Fruit fly (Drosophila melanogaster) whole organism, embryonic: ENCODE results near the gene bor.

ENCODE experiments used
- Ada2b ChIP-seq: fragments of 200-800 bp; sonication (Bioruptor generic); IDR thresholded peaks from 2 replicates; pipeline ENCODE4 v1.3.6; 2022; ENCODE audit warnings: missing biosample characterization, missing genetic modification characterization
- B-H1 ChIP-seq: fragments of 200-800 bp; sonication (Bioruptor generic); IDR thresholded peaks from 3 replicates; pipeline ENCODE4 v1.3.6; 2022; ENCODE audit warnings: missing biosample characterization, missing genetic modification characterization
- CG10654 ChIP-seq: fragments of 200-800 bp; sonication (Bioruptor generic); optimal IDR thresholded peaks from 2 replicates; lab custom pipeline; 2016; ENCODE audit warnings: missing biosample characterization, missing genetic modification characterization
- CG11560 ChIP-seq: fragments of 200-800 bp; sonication (Bioruptor generic); IDR thresholded peaks from 3 replicates; pipeline ENCODE4 v1.3.6; 2022; ENCODE audit warnings: missing biosample characterization, missing genetic modification characterization
- CG12299 ChIP-seq: fragments of 200-800 bp; sonication (Bioruptor generic); optimal IDR thresholded peaks from 2 replicates; lab custom pipeline; 2018; ENCODE audit warnings: missing biosample characterization, mild to moderate bottlenecking, missing genetic modification characterization
- CG12769 ChIP-seq: fragments of 200-800 bp; sonication (Bioruptor generic); optimal IDR thresholded peaks from 2 replicates; lab custom pipeline; 2019; ENCODE audit warnings: missing biosample characterization, mild to moderate bottlenecking, missing genetic modification characterization, moderate library complexity
- CG13894 ChIP-seq: fragments of 200-800 bp; sonication (Bioruptor generic); optimal IDR thresholded peaks from 3 replicates; lab custom pipeline; 2018; ENCODE audit warnings: missing biosample characterization, mild to moderate bottlenecking, missing genetic modification characterization, moderate library complexity
- CG15011 ChIP-seq: fragments of 200-800 bp; sonication (Bioruptor generic); optimal IDR thresholded peaks from 3 replicates; lab custom pipeline; 2018; ENCODE audit warnings: missing biosample characterization, mild to moderate bottlenecking, missing genetic modification characterization
- CG16863 ChIP-seq: fragments of 200-800 bp; sonication (Bioruptor generic); optimal IDR thresholded peaks from 3 replicates; lab custom pipeline; 2016; ENCODE audit warnings: missing biosample characterization, missing genetic modification characterization
- CG17568 ChIP-seq: fragments of 200-800 bp; sonication (Bioruptor generic); optimal IDR thresholded peaks from 2 replicates; lab custom pipeline; 2018; ENCODE audit warnings: missing biosample characterization, mild to moderate bottlenecking, missing genetic modification characterization, moderate library complexity
- CG17802 ChIP-seq: fragments of 200-800 bp; sonication (Bioruptor generic); optimal IDR thresholded peaks from 2 replicates; lab custom pipeline; 2018; ENCODE audit warnings: missing biosample characterization, mild to moderate bottlenecking, missing genetic modification characterization, moderate library complexity
- CG18262 ChIP-seq: fragments of 200-800 bp; optimal IDR thresholded peaks from 3 replicates; lab custom pipeline; 2019; ENCODE audit warnings: missing biosample characterization, mild to moderate bottlenecking, missing genetic modification characterization, moderate library complexity
- CG31365 ChIP-seq: fragments of 200-800 bp; sonication (Bioruptor generic); optimal IDR thresholded peaks from 2 replicates; lab custom pipeline; 2018; ENCODE audit warnings: missing biosample characterization, mild to moderate bottlenecking, missing genetic modification characterization
- CG33213 ChIP-seq: fragments of 200-800 bp; sonication (Bioruptor generic); optimal IDR thresholded peaks from 3 replicates; lab custom pipeline; 2016; ENCODE audit warnings: missing biosample characterization, missing genetic modification characterization
- CG34224 ChIP-seq: fragments of 200-800 bp; sonication (Bioruptor generic); IDR thresholded peaks from 3 replicates; pipeline ENCODE4 v1.3.6; 2022; ENCODE audit warnings: missing biosample characterization, missing genetic modification characterization; ENCODE audit not compliant: partially characterized antibody
- CG34376 ChIP-seq: fragments of 200-800 bp; sonication (Bioruptor generic); optimal IDR thresholded peaks from 2 replicates; lab custom pipeline; 2018; ENCODE audit warnings: missing biosample characterization, mild to moderate bottlenecking, missing genetic modification characterization
- CG34422 ChIP-seq: fragments of 200-800 bp; sonication (Bioruptor generic); IDR thresholded peaks from 3 replicates; pipeline ENCODE4 v1.3.6; 2022; ENCODE audit warnings: missing biosample characterization, missing genetic modification characterization
- CG5245 ChIP-seq: fragments of 200-800 bp; sonication (Bioruptor generic); optimal IDR thresholded peaks from 3 replicates; lab custom pipeline; 2016; ENCODE audit warnings: missing biosample characterization, missing genetic modification characterization
- CG9817 ChIP-seq: fragments of 200-800 bp; sonication (Bioruptor generic); optimal IDR thresholded peaks from 2 replicates; lab custom pipeline; 2018; ENCODE audit warnings: missing biosample characterization, mild to moderate bottlenecking, missing genetic modification characterization, moderate library complexity
- CTCF ChIP-seq: fragments of 200-800 bp; sonication (Bioruptor generic); optimal IDR thresholded peaks from 2 replicates; lab custom pipeline; 2017; ENCODE audit warnings: missing biosample characterization, mild to moderate bottlenecking, missing genetic modification characterization, moderate library complexity
- E2f2 ChIP-seq: fragments of 200-800 bp; sonication (Bioruptor generic); IDR thresholded peaks from 2 replicates; pipeline ENCODE4 v1.3.6; 2022; ENCODE audit warnings: missing biosample characterization, missing genetic modification characterization
- HLH3B ChIP-seq: fragments of 200-800 bp; sonication (Bioruptor generic); IDR thresholded peaks from 2 replicates; pipeline ENCODE4 v1.3.6; 2022; ENCODE audit warnings: missing biosample characterization, missing genetic modification characterization
- Hr39 ChIP-seq: fragments of >200 bp; optimal IDR thresholded peaks from 2 replicates; lab custom pipeline; 2017
- Hr78 ChIP-seq, 2 experiments: fragments of 200-800 bp in 1 of 2; fragments of >200 bp in 1 of 2; sonication (Bioruptor generic) in 1 of 2; optimal IDR thresholded peaks; 2 replicates each; lab custom pipeline; 2017 to 2019; ENCODE audit warnings: missing biosample characterization in 2 of 2, missing genetic modification characterization in 2 of 2, mild to moderate bottlenecking in 1 of 2, moderate library complexity in 1 of 2
- Lhr ChIP-seq: fragments of 200-800 bp; sonication (Bioruptor generic); optimal IDR thresholded peaks from 3 replicates; lab custom pipeline; 2017; ENCODE audit warnings: mild to moderate bottlenecking, missing biosample characterization, missing genetic modification reagents, missing genetic modification characterization
- Mrtf ChIP-seq: fragments of 200-800 bp; sonication (Bioruptor generic); IDR thresholded peaks from 3 replicates; pipeline ENCODE4 v1.3.6; 2022; ENCODE audit warnings: missing biosample characterization, missing genetic modification characterization
- Ravus ChIP-seq: fragments of 200-800 bp; sonication (Bioruptor generic); IDR thresholded peaks from 2 replicates; pipeline ENCODE4 v1.3.6; 2022; ENCODE audit warnings: missing biosample characterization, missing genetic modification characterization
- cad ChIP-seq: fragments of >200 bp; optimal IDR thresholded peaks from 2 replicates; lab custom pipeline; 2017; ENCODE audit warnings: missing biosample characterization, missing genetic modification characterization
- chinmo ChIP-seq: fragments of 200-800 bp; sonication (Bioruptor generic); IDR thresholded peaks from 4 replicates; pipeline ENCODE4 v1.3.6; 2022; ENCODE audit warnings: missing biosample characterization, missing genetic modification characterization; ENCODE audit not compliant: partially characterized antibody
- crol ChIP-seq: fragments of 200-800 bp; sonication (Bioruptor generic); IDR thresholded peaks from 2 replicates; pipeline ENCODE4 v1.3.6; 2022; ENCODE audit warnings: missing biosample characterization, missing genetic modification characterization
- dati ChIP-seq: fragments of 200-800 bp; sonication (Bioruptor generic); IDR thresholded peaks from 2 replicates; pipeline ENCODE4 v1.3.6; 2022; ENCODE audit warnings: missing biosample characterization, missing genetic modification characterization
- dmrt99B ChIP-seq: fragments of 200-800 bp; sonication (Bioruptor generic); optimal IDR thresholded peaks from 2 replicates; lab custom pipeline; 2018; ENCODE audit warnings: missing biosample characterization, mild to moderate bottlenecking, missing genetic modification characterization, moderate library complexity
- gcm ChIP-seq: fragments of 200-800 bp; sonication (Bioruptor generic); optimal IDR thresholded peaks from 2 replicates; lab custom pipeline; 2019; ENCODE audit warnings: missing biosample characterization, mild to moderate bottlenecking, missing genetic modification characterization, moderate library complexity
- h ChIP-seq: fragments of >200 bp; optimal IDR thresholded peaks from 2 replicates; lab custom pipeline; 2017
- hkb ChIP-seq, 2 experiments: fragments of 200-800 bp in 1 of 2; fragments of >200 bp in 1 of 2; sonication (Bioruptor generic) in 1 of 2; IDR thresholded peaks in 1 of 2; optimal IDR thresholded peaks in 1 of 2; 2 replicates each; pipeline versions ENCODE4 v1.3.6 to Lab custom; 2017 to 2022; ENCODE audit warnings: missing biosample characterization in 1 of 2, missing genetic modification characterization in 1 of 2
- inv ChIP-seq: fragments of 200-800 bp; sonication (Bioruptor generic); IDR thresholded peaks from 2 replicates; pipeline ENCODE4 v1.3.6; 2022; ENCODE audit warnings: missing biosample characterization, missing genetic modification characterization; ENCODE audit not compliant: partially characterized antibody
- jing ChIP-seq: fragments of 200-800 bp; sonication (Bioruptor generic); optimal IDR thresholded peaks from 2 replicates; lab custom pipeline; 2018; ENCODE audit warnings: missing biosample characterization, mild to moderate bottlenecking, missing genetic modification characterization
- kah ChIP-seq: fragments of 200-800 bp; sonication (Bioruptor generic); optimal IDR thresholded peaks from 2 replicates; lab custom pipeline; 2018; ENCODE audit warnings: missing biosample characterization, mild to moderate bottlenecking, missing genetic modification characterization
- kay ChIP-seq: fragments of 200-800 bp; sonication (Bioruptor generic); optimal IDR thresholded peaks from 2 replicates; lab custom pipeline; 2016; ENCODE audit warnings: missing biosample characterization, missing genetic modification characterization
- ken ChIP-seq: fragments of 200-800 bp; sonication (Bioruptor generic); IDR thresholded peaks from 3 replicates; pipeline ENCODE4 v1.3.6; 2022; ENCODE audit warnings: missing biosample characterization, missing genetic modification characterization
- luna ChIP-seq: fragments of 200-800 bp; sonication (Bioruptor generic); optimal IDR thresholded peaks from 2 replicates; lab custom pipeline; 2016; ENCODE audit warnings: missing biosample characterization, missing genetic modification characterization
- org-1 ChIP-seq: fragments of 200-800 bp; sonication (Bioruptor generic); optimal IDR thresholded peaks from 2 replicates; lab custom pipeline; 2017; ENCODE audit warnings: missing biosample characterization, missing genetic modification characterization
- pnt ChIP-seq: fragments of 200-800 bp; sonication (Bioruptor generic); optimal IDR thresholded peaks from 3 replicates; lab custom pipeline; 2016; ENCODE audit warnings: missing biosample characterization, missing genetic modification characterization
- pros ChIP-seq: fragments of 200-800 bp; sonication (Bioruptor generic); optimal IDR thresholded peaks from 3 replicates; lab custom pipeline; 2019; ENCODE audit warnings: missing biosample characterization, mild to moderate bottlenecking, missing genetic modification characterization, moderate library complexity
- psq ChIP-seq: fragments of 200-800 bp; sonication (Bioruptor generic); optimal IDR thresholded peaks from 2 replicates; lab custom pipeline; 2017; ENCODE audit warnings: missing biosample characterization, missing genetic modification characterization
- sc ChIP-seq, 3 experiments: fragments of >200 bp in 2 of 3; fragments of 200-800 bp in 1 of 3; sonication (Bioruptor generic) in 1 of 3; optimal IDR thresholded peaks; 2 replicates in 2 of 3; 3 replicates in 1 of 3; lab custom pipeline; 2017; ENCODE audit warnings: mild to moderate bottlenecking in 1 of 3, missing biosample characterization in 1 of 3, missing genetic modification characterization in 1 of 3, missing genetic modification reagents in 1 of 3
- scrt ChIP-seq: fragments of 200-800 bp; sonication (Bioruptor generic); optimal IDR thresholded peaks from 2 replicates; lab custom pipeline; 2018; ENCODE audit warnings: missing biosample characterization, mild to moderate bottlenecking, missing genetic modification characterization, moderate library complexity
- toy ChIP-seq: fragments of 200-800 bp; sonication (Bioruptor generic); IDR thresholded peaks from 2 replicates; pipeline ENCODE4 v1.3.6; 2022; ENCODE audit warnings: missing biosample characterization, missing genetic modification characterization
- usp ChIP-seq: fragments of >200 bp; optimal IDR thresholded peaks from 2 replicates; lab custom pipeline; 2017; ENCODE audit warnings: missing biosample characterization, missing genetic modification characterization

The bor gene

dm6 chr3R:16260385-16261169 is 3.3 kb downstream of the bor start (continued):
- TF ChIP-seq Lhr (peak; percentile 95), CG17802 (tag; lab: Kevin White, UChicago) (peak; percentile 68), CG17568 (GFP tag; lab: Kevin White, UChicago) (no peak), pnt (GFP tag; lab: Kevin White, UChicago) (peak; percentile 42), kay (GFP tag; lab: Kevin White, UChicago) (no peak), E2f2 (GFP tag; lab: Robert Waterston, UW) (peak; percentile 99), Ada2b (GFP tag; lab: Robert Waterston, UW) (no peak), inv (GFP tag; lab: Robert Waterston, UW) (peak; percentile 40; the same call in 1 of the 2 replicates), CG34422 (GFP tag; lab: Robert Waterston, UW) (peak; percentile 66), gcm (peak; percentile 53), cad (no peak), CG10654 (GFP tag; lab: Kevin White, UChicago) (peak; percentile 68), crol (GFP tag; lab: Robert Waterston, UW) (no peak), HLH3B (GFP tag; lab: Robert Waterston, UW) (peak; percentile 75), CG16863 (GFP tag; lab: Kevin White, UChicago) (peak; percentile 56), h (no peak), CG15011 (GFP tag; lab: Kevin White, UChicago) (no peak), toy (GFP tag; lab: Robert Waterston, UW) (no peak), jing (GFP tag; lab: Kevin White, UChicago) (peak; percentile 30), dati (GFP tag; lab: Robert Waterston, UW) (no peak), CTCF (GFP tag; lab: Kevin White, UChicago) (peak; percentile 99), pros (GFP tag; lab: Kevin White, UChicago) (no peak), org-1 (GFP tag; lab: Kevin White, UChicago) (peak; percentile 3), ken (peak; percentile 79), CG33213 (GFP tag; lab: Kevin White, UChicago) (peak; percentile 78), Ravus (no peak), usp (GFP tag; lab: Kevin White, UChicago) (no peak), Hr39 (no peak), scrt (peak; percentile 17), CG31365 (tag; lab: Kevin White, UChicago) (peak; percentile 99), CG12769 (tag; lab: Kevin White, UChicago) (no peak), dmrt99B (tag; lab: Kevin White, UChicago) (no peak), sc (optimal IDR thresholded peaks at IDR 0.05; lab: Kevin White, UChicago) (no peak), sc (GFP tag; optimal IDR thresholded peaks at IDR 0.05; lab: Kevin White, UChicago) (peak; percentile 47), CG9817 (peak; percentile 69), B-H1 (peak; percentile 51; the same call in 2 of the 3 replicates), hkb (optimal IDR thresholded peaks at IDR 0.05; lab: Kevin White, UChicago) (no peak), hkb (GFP tag; IDR thresholded peaks at IDR 0.05; lab: Robert Waterston, UW) (peak; percentile 69), CG13894 (tag; lab: Kevin White, UChicago) (no peak), Hr78 (GFP tag; optimal IDR thresholded peaks at IDR 0.05; lab: Kevin White, UChicago) (no peak), kah (GFP tag; lab: Kevin White, UChicago) (peak; percentile 63), CG11560 (tag; lab: Robert Waterston, UW) (peak; percentile 92), Mrtf (GFP tag; lab: Robert Waterston, UW) (peak; percentile 75; the same call in 2 of the 3 replicates), psq (GFP tag; lab: Kevin White, UChicago) (no peak), chinmo (GFP tag; lab: Robert Waterston, UW) (no peak; the same call in 3 of the 4 replicates), CG18262 (tag; lab: Kevin White, UChicago) (peak; percentile 57), luna (no peak), CG12299 (tag; lab: Kevin White, UChicago) (peak; percentile 26), CG34376 (GFP tag; lab: Kevin White, UChicago) (no peak), CG5245 (GFP tag; lab: Kevin White, UChicago) (peak; percentile 90), CG34224 (GFP tag; lab: Robert Waterston, UW) (peak; percentile 13; the same call in 1 of the 3 replicates)
